Worm (Caenorhabditis elegans): ENCODE results near the gene nhr-221.

DNA sequence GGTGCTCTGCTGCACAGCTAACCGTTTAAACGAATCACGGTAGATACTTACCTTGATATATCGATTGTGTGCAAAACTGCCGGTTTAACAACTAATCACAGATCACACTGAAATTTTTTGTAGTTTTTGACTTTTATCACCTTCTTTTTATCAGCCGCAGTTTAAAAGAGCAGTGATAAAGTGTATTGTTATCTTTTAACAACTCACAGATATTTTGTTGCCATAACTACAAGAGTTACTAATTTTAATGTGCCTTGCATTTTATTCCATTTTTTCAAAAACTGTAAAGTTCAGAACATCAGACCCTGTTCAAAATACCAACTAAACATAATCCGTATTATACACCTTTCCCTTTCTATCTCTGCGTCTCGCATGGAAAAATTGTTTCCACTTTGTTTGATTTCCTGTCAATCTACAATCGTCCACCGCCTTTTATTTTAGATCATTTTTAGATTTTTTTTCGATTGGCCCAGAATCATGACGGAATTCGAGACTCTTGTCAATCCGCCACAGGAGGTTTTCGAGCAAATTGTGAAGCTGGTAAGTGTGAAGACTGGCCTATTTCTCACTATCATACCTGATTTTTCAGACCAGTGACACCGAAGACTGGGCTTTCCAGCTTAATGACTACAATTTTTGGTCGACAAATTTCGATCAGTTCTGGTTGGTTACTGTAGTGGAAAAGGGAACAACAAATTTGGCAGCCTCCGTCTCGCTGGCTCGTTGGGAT, 17.7 kb upstream of the nhr-221 start, which contains the start of gene T24A6.20:
- no peak for TF ChIP-seq nhr-12 (tag; optimal IDR thresholded peaks at IDR 0.05)
- TF ChIP-seq nhr-23 (tag; optimal IDR thresholded peaks at IDR 0.05), result no peak
- no peak for TF ChIP-seq ceh-82 (tag; optimal IDR thresholded peaks at IDR 0.05)
- no peak for TF ChIP-seq ama-1 (optimal IDR thresholded peaks at IDR 0.05)
